Fruit fly (Drosophila melanogaster) whole organism, pupa: ENCODE measurements at regions not wholly inside any gene's neighbourhood (a gene's known extent, or its start where the extent isn't known, plus 50 kb on each side); places are given as distances from the start of the nearest gene placed in this dataset.

Experiments
- CG10348 ChIP-seq: fragments of 200-800 bp; sonication (Bioruptor generic); IDR thresholded peaks from 2 replicates; pipeline ENCODE4 v1.3.6; 2022; ENCODE audit warnings: missing biosample characterization, missing genetic modification characterization
- CG14655 ChIP-seq: fragments of 200-800 bp; sonication (Bioruptor generic); optimal IDR thresholded peaks from 3 replicates; lab custom pipeline; 2017; ENCODE audit warnings: mild to moderate bottlenecking, missing biosample characterization, missing genetic modification reagents, missing genetic modification characterization
- CG17806 ChIP-seq: fragments of 200-800 bp; sonication (Bioruptor generic); optimal IDR thresholded peaks from 2 replicates; lab custom pipeline; 2018; ENCODE audit warnings: missing biosample characterization, mild to moderate bottlenecking, missing genetic modification characterization, moderate library complexity
- CG34367 ChIP-seq: fragments of 200-800 bp; sonication (Bioruptor generic); optimal IDR thresholded peaks from 2 replicates; lab custom pipeline; 2018; ENCODE audit warnings: missing biosample characterization, mild to moderate bottlenecking, missing genetic modification characterization
- CG8159 ChIP-seq: fragments of 200-800 bp; sonication (Bioruptor generic); optimal IDR thresholded peaks from 3 replicates; lab custom pipeline; 2018; ENCODE audit warnings: missing biosample characterization, mild to moderate bottlenecking, missing genetic modification characterization, moderate library complexity
- CG8301 ChIP-seq: fragments of 200-800 bp; sonication (Bioruptor generic); optimal IDR thresholded peaks from 2 replicates; lab custom pipeline; 2018; ENCODE audit warnings: missing biosample characterization, mild to moderate bottlenecking, missing genetic modification characterization
- Ets98B ChIP-seq: fragments of 200-800 bp; sonication (Bioruptor generic); IDR thresholded peaks from 2 replicates; pipeline ENCODE4 v1.3.6; 2022; ENCODE audit warnings: missing biosample characterization, missing genetic modification characterization
- Pif1A ChIP-seq: fragments of 200-800 bp; sonication (Bioruptor generic); optimal IDR thresholded peaks from 3 replicates; lab custom pipeline; 2016; ENCODE audit warnings: missing biosample characterization, missing genetic modification characterization
- fd96Ca ChIP-seq: fragments of 200-800 bp; sonication (Bioruptor generic); IDR thresholded peaks from 3 replicates; pipeline ENCODE4 v1.3.6; 2022; ENCODE audit warnings: missing biosample characterization, missing genetic modification characterization
- rn ChIP-seq: fragments of 200-800 bp; sonication (Bioruptor generic); IDR thresholded peaks from 2 replicates; pipeline ENCODE4 v1.3.6; 2022; ENCODE audit warnings: missing biosample characterization, missing genetic modification characterization

DNA sequence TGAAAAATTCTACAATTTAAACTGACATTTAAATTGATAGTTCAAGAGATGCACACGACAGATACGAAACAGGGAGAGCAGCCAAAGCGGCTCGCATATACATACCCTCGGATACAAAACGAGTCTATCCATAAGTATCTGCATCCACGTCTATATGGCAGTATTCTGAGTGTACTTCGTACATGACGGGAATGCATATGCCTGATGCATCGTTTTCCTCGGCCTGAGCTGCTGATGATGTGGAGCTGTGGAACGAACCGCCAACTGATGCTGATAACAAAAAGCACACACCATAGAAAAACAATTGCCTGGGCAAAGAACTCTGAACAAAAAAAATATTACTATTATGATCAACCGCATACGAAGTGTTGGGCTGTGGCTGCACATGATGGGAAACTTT is 63.4 kb upstream of the CG12362 start:
- TF ChIP-seq Pif1A (GFP tag; lab: Kevin White, UChicago) (no peak), fd96Ca (peak; percentile 52; the same call in 2 of the 3 replicates), CG8301 (no peak), Ets98B (peak; percentile 16; the same call in 1 of the 2 replicates), CG8159 (tag; lab: Kevin White, UChicago) (no peak), CG14655 (GFP tag; lab: Kevin White, UChicago) (peak; percentile 6), CG17806 (tag; lab: Kevin White, UChicago) (no peak), rn (GFP tag; lab: Robert Waterston, UW) (no peak), CG10348 (GFP tag; lab: Robert Waterston, UW) (no peak), CG34367 (tag; lab: Kevin White, UChicago) (no peak)
